Fruit fly (Drosophila melanogaster): ENCODE data around the gene Phae2.

DNA sequence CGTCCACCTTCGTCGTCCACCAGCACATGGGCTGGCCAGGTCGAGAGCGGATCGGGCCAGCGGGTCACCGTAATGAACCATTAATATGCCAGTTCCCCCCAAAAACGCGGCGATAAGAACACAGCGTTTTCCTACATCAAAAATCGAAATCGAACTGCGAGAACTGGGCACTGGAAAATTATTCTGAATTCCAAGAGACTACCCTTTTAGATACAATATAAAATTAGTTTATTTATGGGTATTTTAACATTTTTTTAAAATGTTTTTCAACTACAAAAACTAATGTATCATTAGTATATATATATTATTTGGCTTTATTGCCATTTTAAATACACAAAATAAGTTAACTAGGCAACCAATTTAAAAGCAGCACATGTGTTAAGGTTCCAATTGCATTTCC lies 32.2 kb upstream of the Phae2 start:
- TF ChIP-seq CG8478 (optimal IDR thresholded peaks at IDR 0.05) (no peak), CTCF (optimal IDR thresholded peaks at IDR 0.05) (no peak)

Data from S2 (cell line).